Fruit fly (Drosophila melanogaster): ENCODE results near the gene Cpr67Fb.

The Cpr67Fb gene

DNA sequence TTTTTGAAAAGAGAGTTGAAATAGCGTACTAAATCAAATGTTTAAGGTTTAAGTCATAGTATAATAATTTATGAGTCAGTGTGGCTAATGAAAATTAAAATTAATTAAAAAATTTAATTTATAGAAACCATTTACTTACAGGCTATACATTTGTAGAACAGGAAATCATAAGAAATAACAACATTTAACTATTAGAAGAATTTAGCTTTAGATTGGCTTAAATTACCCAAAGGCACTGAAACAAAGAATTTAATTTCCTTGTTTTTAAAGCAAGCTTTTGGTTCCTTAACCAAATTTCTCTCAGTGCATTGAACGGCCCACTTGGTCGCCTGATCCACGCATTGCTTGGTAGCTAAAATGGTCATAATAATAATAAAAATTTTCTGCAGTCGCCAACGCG is 9.5 kb downstream of the Cpr67Fb start:
- TF ChIP-seq CG7368 (GFP tag; optimal IDR thresholded peaks at IDR 0.05) = no peak
- TF ChIP-seq Ets21C (GFP tag; optimal IDR thresholded peaks at IDR 0.05) = no peak
- TF ChIP-seq CG6163 (GFP tag; IDR thresholded peaks at IDR 0.05) = no peak; the same call in 2 of the 3 replicates
- no peak for TF ChIP-seq CG9139 (GFP tag; optimal IDR thresholded peaks at IDR 0.05)
- no peak for TF ChIP-seq CG6792 (GFP tag; optimal IDR thresholded peaks at IDR 0.05)
- peak; percentile 22 for TF ChIP-seq Hr4 (GFP tag; optimal IDR thresholded peaks at IDR 0.05)
- no peak for TF ChIP-seq CG11294 (GFP tag; IDR thresholded peaks at IDR 0.05)
- no peak for TF ChIP-seq CG34406 (GFP tag; optimal IDR thresholded peaks at IDR 0.05)
- TF ChIP-seq CG3032 (tag; optimal IDR thresholded peaks at IDR 0.05) = peak; percentile 37
- peak; percentile 32 for TF ChIP-seq OdsH (GFP tag; optimal IDR thresholded peaks at IDR 0.05)
- TF ChIP-seq CG8319 (GFP tag; optimal IDR thresholded peaks at IDR 0.05) = no peak
- peak; percentile 13 for TF ChIP-seq Lpt (GFP tag; optimal IDR thresholded peaks at IDR 0.05)
- TF ChIP-seq CG8632 (GFP tag; optimal IDR thresholded peaks at IDR 0.05) = no peak
- TF ChIP-seq ss (GFP tag; optimal IDR thresholded peaks at IDR 0.05) = no peak
- no peak for TF ChIP-seq fd85E (GFP tag; optimal IDR thresholded peaks at IDR 0.05)
- peak; percentile 61 for TF ChIP-seq CG6276 (GFP tag; optimal IDR thresholded peaks at IDR 0.05)
- no peak; the same call in none of the 2 replicates for TF ChIP-seq CG15336 (GFP tag; IDR thresholded peaks at IDR 0.05)
- no peak for TF ChIP-seq CG11902 (GFP tag; optimal IDR thresholded peaks at IDR 0.05)
- no peak for TF ChIP-seq CG1621 (tag; optimal IDR thresholded peaks at IDR 0.05)
- TF ChIP-seq Sox102F (GFP tag; optimal IDR thresholded peaks at IDR 0.05) = no peak
- TF ChIP-seq Smox (GFP tag; optimal IDR thresholded peaks at IDR 0.05) = no peak
- no peak for TF ChIP-seq Hr38 (GFP tag; optimal IDR thresholded peaks at IDR 0.05)
- TF ChIP-seq fkh (GFP tag; optimal IDR thresholded peaks at IDR 0.05) = no peak
- peak; percentile 80 for TF ChIP-seq Eip78C (GFP tag)
- no peak for TF ChIP-seq CG31627 (GFP tag; optimal IDR thresholded peaks at IDR 0.05)
- peak; percentile 54 for TF ChIP-seq CG4318 (GFP tag; optimal IDR thresholded peaks at IDR 0.05)
- peak; percentile 11 for TF ChIP-seq Ets96B (tag; optimal IDR thresholded peaks at IDR 0.05)
- no peak for TF ChIP-seq vri (GFP tag; optimal IDR thresholded peaks at IDR 0.05)
- TF ChIP-seq Blimp-1 (GFP tag; optimal IDR thresholded peaks at IDR 0.05) = no peak
- TF ChIP-seq CG10631 (GFP tag; optimal IDR thresholded peaks at IDR 0.05) = peak; percentile 38
- TF ChIP-seq lz (GFP tag; optimal IDR thresholded peaks at IDR 0.05) = no peak
- TF ChIP-seq achi (GFP tag; optimal IDR thresholded peaks at IDR 0.05) = peak; percentile 4
- TF ChIP-seq dsx (GFP tag; optimal IDR thresholded peaks at IDR 0.05; ENCODE audit: poor library complexity, severe bottlenecking) = no peak
- TF ChIP-seq svp (GFP tag) = peak; percentile 68
- TF ChIP-seq CG11762 (GFP tag; optimal IDR thresholded peaks at IDR 0.05; ENCODE audit: insufficient read depth) = no peak
- TF ChIP-seq salr (GFP tag; optimal IDR thresholded peaks at IDR 0.05) = peak in 1 of 2 experiments; percentile 37
- no peak for TF ChIP-seq spab (GFP tag; optimal IDR thresholded peaks at IDR 0.05)
- TF ChIP-seq CG8119 (GFP tag; IDR thresholded peaks at IDR 0.05) = peak; percentile 53; the same call in 2 of the 3 replicates
- no peak for TF ChIP-seq Sox14 (GFP tag; optimal IDR thresholded peaks at IDR 0.05)
- TF ChIP-seq CG32006 (GFP tag; optimal IDR thresholded peaks at IDR 0.05) = peak; percentile 76
- TF ChIP-seq Hr39 (GFP tag; optimal IDR thresholded peaks at IDR 0.05) = no peak
- no peak for TF ChIP-seq Gug (GFP tag; IDR thresholded peaks at IDR 0.05)
- TF ChIP-seq esn (GFP tag; optimal IDR thresholded peaks at IDR 0.05) = peak; percentile 27
- peak; percentile 16 for TF ChIP-seq dac (GFP tag; optimal IDR thresholded peaks at IDR 0.05)
- no peak for TF ChIP-seq fd59A (GFP tag; optimal IDR thresholded peaks at IDR 0.05)
- no peak for TF ChIP-seq pdm3 (GFP tag; optimal IDR thresholded peaks at IDR 0.05)
- peak; percentile 13 for TF ChIP-seq CG16779 (tag; optimal IDR thresholded peaks at IDR 0.05)
- TF ChIP-seq CG6808 (GFP tag; optimal IDR thresholded peaks at IDR 0.05) = no peak
- TF ChIP-seq Eip75B (GFP tag; optimal IDR thresholded peaks at IDR 0.05) = no peak
- TF ChIP-seq net (GFP tag; optimal IDR thresholded peaks at IDR 0.05) = no peak
- no peak for TF ChIP-seq Met (GFP tag; optimal IDR thresholded peaks at IDR 0.05)
- TF ChIP-seq cyc (GFP tag; optimal IDR thresholded peaks at IDR 0.05) = peak; percentile 6
- no peak for TF ChIP-seq CG6854 (GFP tag; optimal IDR thresholded peaks at IDR 0.05)

All from whole organism, prepupa.